Worm (Caenorhabditis elegans) whole organism, young adult: ENCODE data around the gene txt-2.
A peak's percentile ranks its signal among the peaks of the same experiment; 100 is the strongest.

ENCODE experiments used
- C06A6.2 ChIP-seq: fragments of 200-800 bp; sonication (Bioruptor generic); conservative IDR thresholded peaks from 2 replicates; pipeline ENCODE4 v1.3.6; 2022; ENCODE audit warnings: missing genetic modification characterization, missing compliant biosample characterization
- F10E7.11 ChIP-seq: sonication (generic microtip); optimal IDR thresholded peaks from 2 replicates; lab custom pipeline; 2017; ENCODE audit warnings: mild to moderate bottlenecking, missing genetic modification characterization, moderate library complexity, missing compliant biosample characterization
- F22D6.2 ChIP-seq: sonication (generic microtip); optimal IDR thresholded peaks from 2 replicates; lab custom pipeline; 2016; ENCODE audit warnings: mild to moderate bottlenecking, missing genetic modification characterization, missing compliant biosample characterization
- F49E8.2 ChIP-seq: sonication (generic microtip); optimal IDR thresholded peaks from 3 replicates; lab custom pipeline; 2017; ENCODE audit warnings: missing genetic modification characterization, mild to moderate bottlenecking, missing compliant biosample characterization, antibody characterized with exemption, moderate library complexity; ENCODE audit not compliant: insufficient read depth
- F52B5.7 ChIP-seq: sonication (generic microtip); optimal IDR thresholded peaks from 2 replicates; lab custom pipeline; 2016; ENCODE audit warnings: mild to moderate bottlenecking, missing genetic modification characterization, missing compliant biosample characterization
- K11D2.4 ChIP-seq: fragments of 200-800 bp; sonication (Bioruptor generic); IDR thresholded peaks from 2 replicates; pipeline ENCODE4 v1.3.6; 2022; ENCODE audit warnings: missing genetic modification reagents, missing genetic modification characterization, missing compliant biosample characterization
- K12H6.12 ChIP-seq: fragments of 200-800 bp; sonication (Bioruptor generic); optimal IDR thresholded peaks from 2 replicates; lab custom pipeline; 2018; ENCODE audit warnings: mild to moderate bottlenecking, missing genetic modification characterization, missing compliant biosample characterization
- T07F8.4 ChIP-seq: sonication (generic microtip); optimal IDR thresholded peaks from 2 replicates; lab custom pipeline; 2016; ENCODE audit warnings: mild to moderate bottlenecking, missing genetic modification characterization, moderate library complexity, missing compliant biosample characterization
- Y67H2A.10 ChIP-seq: fragments of 200-800 bp; sonication (Bioruptor generic); conservative IDR thresholded peaks from 2 replicates; pipeline ENCODE4 v1.3.6; 2022; ENCODE audit warnings: missing genetic modification reagents, missing genetic modification characterization, missing compliant biosample characterization
- atf-7 ChIP-seq: sonication (generic microtip); optimal IDR thresholded peaks from 2 replicates; lab custom pipeline; 2017; ENCODE audit warnings: mild to moderate bottlenecking, missing genetic modification characterization, missing compliant biosample characterization
- attf-3 ChIP-seq: fragments of 200-800 bp; sonication (Bioruptor generic); conservative IDR thresholded peaks from 2 replicates; pipeline ENCODE4 v1.3.6; 2022; ENCODE audit warnings: missing genetic modification reagents, missing genetic modification characterization, missing compliant biosample characterization
- cebp-2 ChIP-seq: fragments of 200-800 bp; sonication (Bioruptor generic); IDR thresholded peaks from 2 replicates; pipeline ENCODE4 v1.3.6; 2022; ENCODE audit warnings: missing genetic modification characterization, missing compliant biosample characterization
- ceh-27 ChIP-seq: fragments of 200-800 bp; sonication (Bioruptor generic); optimal IDR thresholded peaks from 2 replicates; lab custom pipeline; 2018; ENCODE audit warnings: mild to moderate bottlenecking, missing genetic modification characterization, moderate library complexity, missing compliant biosample characterization
- egl-18 ChIP-seq: fragments of 200-800 bp; sonication (Bioruptor generic); IDR thresholded peaks from 2 replicates; pipeline ENCODE4 v1.3.6; 2022; ENCODE audit warnings: missing genetic modification reagents, missing genetic modification characterization, missing compliant biosample characterization
- gei-17 ChIP-seq: fragments of 200-800 bp; sonication (Bioruptor generic); optimal IDR thresholded peaks from 2 replicates; lab custom pipeline; 2018; ENCODE audit warnings: mild to moderate bottlenecking, missing genetic modification characterization, missing compliant biosample characterization
- lin-35 ChIP-seq, 3 experiments: fragments of 150-350 bp in 2 of 3; sonication (generic microtip) in 1 of 3; optimal IDR thresholded peaks; 2 replicates each; lab custom pipeline; 2014 to 2018; ENCODE audit warnings: missing biosample characterization in 3 of 3, missing genetic modification characterization in 3 of 3, missing genetic modification reagents in 3 of 3
- lin-40 ChIP-seq: sonication (generic microtip); optimal IDR thresholded peaks from 2 replicates; lab custom pipeline; 2016; ENCODE audit warnings: missing genetic modification characterization, mild to moderate bottlenecking, missing compliant biosample characterization, missing genotype, missing genetic modification reagents
- madf-3 ChIP-seq: fragments of 200-800 bp; sonication (Bioruptor generic); IDR thresholded peaks from 2 replicates; pipeline ENCODE4 v1.3.6; 2022; ENCODE audit warnings: missing genetic modification reagents, missing genetic modification characterization, missing compliant biosample characterization
- nfya-1 ChIP-seq: sonication (generic microtip); optimal IDR thresholded peaks from 2 replicates; lab custom pipeline; 2017; ENCODE audit warnings: antibody characterized with exemption, missing compliant biosample characterization, missing genetic modification characterization, borderline replicate concordance; ENCODE audit not compliant: insufficient read depth
- nfya-2 ChIP-seq: fragments of 200-800 bp; sonication (Bioruptor generic); IDR thresholded peaks from 2 replicates; pipeline ENCODE4 v1.3.6; 2022; ENCODE audit warnings: missing genetic modification reagents, missing genetic modification characterization, missing compliant biosample characterization
- nfyb-1 ChIP-seq: fragments of 200-800 bp; sonication (Bioruptor generic); IDR thresholded peaks from 2 replicates; pipeline ENCODE4 v1.3.6; 2022; ENCODE audit warnings: missing genetic modification reagents, missing genetic modification characterization, missing compliant biosample characterization
- pbrm-1 ChIP-seq: fragments of 200-800 bp; sonication (Bioruptor generic); IDR thresholded peaks from 2 replicates; pipeline ENCODE4 v1.3.6; 2022; ENCODE audit warnings: missing genetic modification reagents, missing genetic modification characterization, missing compliant biosample characterization
- rcor-1 ChIP-seq: fragments of 200-800 bp; sonication (Bioruptor generic); IDR thresholded peaks from 2 replicates; pipeline ENCODE4 v1.3.6; 2022; ENCODE audit warnings: missing genetic modification reagents, missing genetic modification characterization, missing compliant biosample characterization
- rec-8 ChIP-seq, 2 experiments: sonication (generic microtip); optimal IDR thresholded peaks; 2 replicates each; lab custom pipeline; 2016; ENCODE audit warnings: mild to moderate bottlenecking in 2 of 2, missing genetic modification characterization in 2 of 2, missing genetic modification reagents in 2 of 2, missing genotype in 2 of 2, missing biosample characterization in 1 of 2, missing compliant biosample characterization in 1 of 2, moderate library complexity in 1 of 2
- rpc-1 ChIP-seq, 2 experiments: fragments of 150-350 bp in 1 of 2; sonication (generic microtip) in 1 of 2; optimal IDR thresholded peaks; 2 replicates each; lab custom pipeline; 2014 to 2018; ENCODE audit warnings: missing biosample characterization in 1 of 2, missing genetic modification characterization in 1 of 2, missing genetic modification reagents in 1 of 2, missing genotype in 1 of 2
- snpc-3.4 ChIP-seq: sonication (generic microtip); optimal IDR thresholded peaks from 2 replicates; lab custom pipeline; 2017; ENCODE audit warnings: missing genetic modification characterization, mild to moderate bottlenecking, missing compliant biosample characterization, antibody characterized with exemption, moderate library complexity, missing genotype, missing genetic modification reagents
- somi-1 ChIP-seq: fragments of 200-800 bp; sonication (Bioruptor generic); optimal IDR thresholded peaks from 2 replicates; lab custom pipeline; 2018; ENCODE audit warnings: mild to moderate bottlenecking, missing genetic modification characterization, missing compliant biosample characterization
- tlf-1 ChIP-seq: fragments of 200-800 bp; sonication (Bioruptor generic); optimal IDR thresholded peaks from 2 replicates; lab custom pipeline; 2018; ENCODE audit warnings: mild to moderate bottlenecking, missing genetic modification characterization, missing compliant biosample characterization
- unc-62 ChIP-seq: fragments of 150-350 bp; optimal IDR thresholded peaks from 2 replicates; lab custom pipeline; 2014; ENCODE audit warnings: missing biosample characterization, missing genetic modification reagents, missing genetic modification characterization
- zim-3 ChIP-seq: sonication (generic microtip); optimal IDR thresholded peaks from 2 replicates; lab custom pipeline; 2017; ENCODE audit warnings: mild to moderate bottlenecking, missing genetic modification characterization, moderate library complexity, missing compliant biosample characterization
- ztf-22 ChIP-seq: fragments of 200-800 bp; sonication (Bioruptor generic); optimal IDR thresholded peaks from 2 replicates; lab custom pipeline; 2018; ENCODE audit warnings: mild to moderate bottlenecking, missing genetic modification characterization, moderate library complexity, missing compliant biosample characterization
- ztf-25 ChIP-seq: fragments of 200-800 bp; sonication (Bioruptor generic); IDR thresholded peaks from 2 replicates; pipeline ENCODE4 v1.3.6; 2022; ENCODE audit warnings: missing genetic modification reagents, missing genetic modification characterization, missing compliant biosample characterization
- ztf-28 ChIP-seq: fragments of 200-800 bp; sonication (Bioruptor generic); IDR thresholded peaks from 2 replicates; pipeline ENCODE4 v1.3.6; 2022; ENCODE audit warnings: missing genetic modification reagents, missing genetic modification characterization, missing compliant biosample characterization

txt-2 gene

ce11 chrV:240287-240686, at the start of gene txt-2:
txt-2 (minus strand) TSS chrV:240500.
- TF ChIP-seq ztf-25 (GFP tag; lab: Robert Waterston, UW) (no peak), nfya-1 (tag; lab: Kevin White, UChicago) (no peak), madf-3 (GFP tag; lab: Robert Waterston, UW) (no peak), pbrm-1 (GFP tag; lab: Robert Waterston, UW) (no peak), egl-18 (GFP tag; lab: Robert Waterston, UW) (no peak), snpc-3.4 (tag; lab: Kevin White, UChicago) (no peak)

- TF ChIP-seq K12H6.12 (tag; lab: Kevin White, UChicago) (no peak), gei-17 (no peak), nfyb-1 (GFP tag; lab: Robert Waterston, UW) (0 out of 2 replicates have a peak, but pooled peaks have one; percentile 56)
Measured at ce11 chrV:285298-285697, 45.0 kb upstream of the txt-2 start.

- TF ChIP-seq K11D2.4 (GFP tag; lab: Robert Waterston, UW) (no peak), somi-1 (GFP tag; lab: Kevin White, UChicago) (peak; percentile 8), ceh-27 (GFP tag; lab: Kevin White, UChicago) (peak; percentile 24), rcor-1 (GFP tag; lab: Robert Waterston, UW) (no peak)
- TF ChIP-seq, all 124 proteins: peak for 2
Measured at ce11 chrV:284808-285207, 44.5 kb upstream of the txt-2 start.

- TF ChIP-seq rcor-1 (GFP tag; lab: Robert Waterston, UW) (no peak), zim-3 (tag; lab: Kevin White, UChicago) (no peak), F10E7.11 (tag; lab: Kevin White, UChicago) (no peak), rec-8 (tag; optimal IDR thresholded peaks at IDR 0.05; lab: Kevin White, UChicago) (no peak), attf-3 (GFP tag; lab: Robert Waterston, UW) (no peak), ztf-25 (GFP tag; lab: Robert Waterston, UW) (no peak), Y67H2A.10 (GFP tag; lab: Robert Waterston, UW) (no peak), ztf-22 (GFP tag; lab: Kevin White, UChicago) (no peak), nfya-2 (no peak), F52B5.7 (tag; lab: Kevin White, UChicago) (no peak), tlf-1 (GFP tag; lab: Kevin White, UChicago) (no peak), nfyb-1 (GFP tag; lab: Robert Waterston, UW) (no peak), ztf-28 (GFP tag; lab: Robert Waterston, UW) (no peak), C06A6.2 (GFP tag; lab: Robert Waterston, UW) (no peak), atf-7 (tag; lab: Kevin White, UChicago) (no peak), lin-40 (tag; lab: Kevin White, UChicago) (no peak), T07F8.4 (tag; lab: Kevin White, UChicago) (no peak)
- TF ChIP-seq, all 124 proteins: peak for 0
Measured at ce11 chrV:283953-284352, 43.7 kb upstream of the txt-2 start.

- TF ChIP-seq unc-62 (GFP tag; lab: Kevin White, UChicago) = no peak
- TF ChIP-seq rpc-1 (optimal IDR thresholded peaks at IDR 0.05; lab: Kevin White, UChicago) = no peak
- no peak for TF ChIP-seq rpc-1 (tag; optimal IDR thresholded peaks at IDR 0.05; lab: Kevin White, UChicago)
- no peak for TF ChIP-seq lin-35 (GFP tag; optimal IDR thresholded peaks at IDR 0.05; lab: Kevin White, UChicago)
- no peak for TF ChIP-seq F22D6.2 (tag; lab: Kevin White, UChicago)
- no peak for TF ChIP-seq F49E8.2
- TF ChIP-seq cebp-2 (GFP tag; lab: Robert Waterston, UW) = no peak
Measured at ce11 chrV:281616-282015, 41.3 kb upstream of the txt-2 start, which contains the start of gene npr-5. npr-5 (minus strand) TSS chrV:281716.
